Worm (Caenorhabditis elegans): ENCODE data around the gene C10A4.4.

ce11 chrX:7415420-7415819 lies 14.5 kb downstream of the C10A4.4 start, which contains the start of gene C10A4.7:
- no peak for TF ChIP-seq unc-62 (GFP tag; optimal IDR thresholded peaks at IDR 0.05)
- no peak for TF ChIP-seq ztf-28 (GFP tag; IDR thresholded peaks at IDR 0.05)
- no peak for TF ChIP-seq lsl-1 (GFP tag; optimal IDR thresholded peaks at IDR 0.05)
- TF ChIP-seq bed-2 (GFP tag; IDR thresholded peaks at IDR 0.05), result no peak
- no peak for TF ChIP-seq hmg-1.2 (GFP tag; IDR thresholded peaks at IDR 0.05)

Measured in whole organism, young adult.